Worm (Caenorhabditis elegans): ENCODE measurements around the gene C49C8.1.

C49C8.1 gene

DNA sequence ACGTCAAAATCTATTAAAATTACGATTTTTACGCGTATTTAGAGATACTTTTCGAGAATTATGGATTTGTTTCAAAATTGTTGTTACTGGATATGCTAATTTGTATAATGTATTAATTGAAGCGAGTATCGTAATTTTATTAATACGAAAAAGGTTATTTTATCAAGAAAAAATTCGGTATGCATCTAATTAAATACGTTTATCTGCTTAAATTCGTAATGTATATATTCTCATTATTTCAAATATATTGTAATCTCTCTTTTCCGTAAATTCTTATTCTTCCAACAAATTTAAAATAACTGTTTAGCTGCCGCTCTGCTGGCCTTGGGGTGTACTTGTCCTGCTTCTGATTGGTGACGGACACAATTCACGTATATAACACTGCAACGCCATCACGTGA is 23.3 kb upstream of the C49C8.1 start, which contains the start of gene dgk-4:
dgk-4 (plus strand) TSS at position 301 of the 400 bp plus-strand sequence.
- TF ChIP-seq ceh-16 (tag; optimal IDR thresholded peaks at IDR 0.05): no peak
- TF ChIP-seq ceh-28 (tag; optimal IDR thresholded peaks at IDR 0.05): no peak
- TF ChIP-seq ama-1 (optimal IDR thresholded peaks at IDR 0.05): no peak
- TF ChIP-seq R02D3.7 (tag; optimal IDR thresholded peaks at IDR 0.05): no peak
- TF ChIP-seq jun-1 (tag; optimal IDR thresholded peaks at IDR 0.05): no peak
- TF ChIP-seq nfya-1 (tag; optimal IDR thresholded peaks at IDR 0.05; ENCODE audit: insufficient read depth): no peak
- no peak for TF ChIP-seq ceh-82 (tag; optimal IDR thresholded peaks at IDR 0.05)
- TF ChIP-seq egl-27 (tag; optimal IDR thresholded peaks at IDR 0.05): no peak
- TF ChIP-seq ZK546.5 (tag; optimal IDR thresholded peaks at IDR 0.05): no peak
- TF ChIP-seq mml-1 (tag; optimal IDR thresholded peaks at IDR 0.05): no peak
- no peak for TF ChIP-seq egl-5 (tag; optimal IDR thresholded peaks at IDR 0.05)
- no peak for TF ChIP-seq elt-2 (tag; optimal IDR thresholded peaks at IDR 0.05)
- TF ChIP-seq eor-1 (tag; optimal IDR thresholded peaks at IDR 0.05): no peak
- no peak for TF ChIP-seq ztf-11 (tag; optimal IDR thresholded peaks at IDR 0.05)
- no peak for TF ChIP-seq pqm-1 (tag; optimal IDR thresholded peaks at IDR 0.05)
- TF ChIP-seq nhr-12 (tag; optimal IDR thresholded peaks at IDR 0.05): no peak
- TF ChIP-seq tbx-2 (tag; optimal IDR thresholded peaks at IDR 0.05): no peak
- TF ChIP-seq unc-62 (GFP tag; optimal IDR thresholded peaks at IDR 0.05): no peak
- no peak for TF ChIP-seq zag-1 (tag; optimal IDR thresholded peaks at IDR 0.05)
- no peak for TF ChIP-seq daf-12 (tag; optimal IDR thresholded peaks at IDR 0.05)

DNA sequence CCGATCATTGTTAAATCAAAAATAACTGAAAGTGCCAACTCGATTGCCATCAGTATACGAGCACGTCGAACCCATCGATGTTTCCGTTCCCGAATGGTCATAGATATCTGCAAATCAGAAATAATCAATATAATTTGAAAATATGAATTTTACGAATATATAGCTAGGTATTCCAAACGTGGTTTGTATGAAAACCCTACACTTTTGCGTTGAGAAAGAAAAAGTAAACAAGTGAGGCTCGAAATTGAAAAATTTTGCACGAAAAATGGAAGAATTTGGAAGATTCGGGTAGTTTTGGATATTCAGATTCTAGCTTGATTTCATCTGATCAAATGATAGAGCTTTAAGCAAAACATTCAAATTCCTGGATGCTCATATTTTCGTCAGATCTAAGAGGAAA is 15.6 kb upstream of the C49C8.1 start, which contains the start of gene F42A9.9:
F42A9.9 (minus strand) TSS at position 101 of the 400 bp plus-strand sequence.
- TF ChIP-seq elt-1 (tag; optimal IDR thresholded peaks at IDR 0.05): no peak
- no peak for TF ChIP-seq skn-1 (tag; optimal IDR thresholded peaks at IDR 0.05)
- TF ChIP-seq nhr-76 (tag; optimal IDR thresholded peaks at IDR 0.05): no peak
- no peak for TF ChIP-seq ceh-9 (tag; optimal IDR thresholded peaks at IDR 0.05)
- no peak for TF ChIP-seq nhr-12 (tag; optimal IDR thresholded peaks at IDR 0.05)
- TF ChIP-seq fos-1 (tag; optimal IDR thresholded peaks at IDR 0.05): no peak
- no peak for TF ChIP-seq lin-39 (tag; optimal IDR thresholded peaks at IDR 0.05)
- no peak for TF ChIP-seq ztf-4 (tag; optimal IDR thresholded peaks at IDR 0.05)
- no peak for TF ChIP-seq zag-1 (tag; optimal IDR thresholded peaks at IDR 0.05)
- TF ChIP-seq mdl-1 (tag; optimal IDR thresholded peaks at IDR 0.05): no peak
- no peak for TF ChIP-seq nhr-28 (tag; optimal IDR thresholded peaks at IDR 0.05)
- TF ChIP-seq nhr-25 (tag; optimal IDR thresholded peaks at IDR 0.05): no peak
- no peak for TF ChIP-seq aly-2 (tag; optimal IDR thresholded peaks at IDR 0.05)
- no peak for TF ChIP-seq nhr-67 (tag; optimal IDR thresholded peaks at IDR 0.05)
- TF ChIP-seq fkh-2 (tag; optimal IDR thresholded peaks at IDR 0.05): no peak
- no peak for TF ChIP-seq lsy-12 (tag; optimal IDR thresholded peaks at IDR 0.05)
- TF ChIP-seq unc-62 (GFP tag; optimal IDR thresholded peaks at IDR 0.05): no peak
- no peak for TF ChIP-seq nfya-1 (tag; optimal IDR thresholded peaks at IDR 0.05; ENCODE audit: insufficient read depth)
- TF ChIP-seq ztf-11 (tag; optimal IDR thresholded peaks at IDR 0.05): no peak
- no peak for TF ChIP-seq elt-2 (tag; optimal IDR thresholded peaks at IDR 0.05)

DNA sequence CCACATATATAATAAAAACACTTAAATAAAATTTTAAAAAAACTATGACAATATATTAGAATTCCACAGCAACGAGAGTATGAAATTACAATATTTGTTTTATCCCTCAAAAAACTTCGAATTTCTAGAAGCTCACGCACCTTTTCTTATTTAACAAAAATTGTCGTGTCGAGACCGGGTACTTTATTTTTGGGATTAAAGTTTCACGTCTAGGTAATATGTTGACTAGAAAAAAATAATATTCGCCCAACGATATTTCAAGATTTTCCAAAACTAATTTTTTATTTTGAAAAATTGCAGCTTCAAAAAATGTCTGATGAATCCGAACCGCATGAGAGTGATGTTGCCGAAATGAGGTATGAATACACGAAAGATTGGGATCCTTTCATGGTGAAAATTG is 9.9 kb upstream of the C49C8.1 start, which contains the start of gene C49C8.3:
C49C8.3 (plus strand) TSS at position 301 of the 400 bp plus-strand sequence.
- TF ChIP-seq snpc-4 (tag; optimal IDR thresholded peaks at IDR 0.05) (no peak), skn-1 (tag; optimal IDR thresholded peaks at IDR 0.05) (no peak), pqm-1 (tag; optimal IDR thresholded peaks at IDR 0.05) (no peak), R02D3.7 (tag; optimal IDR thresholded peaks at IDR 0.05) (no peak), lsy-12 (tag; optimal IDR thresholded peaks at IDR 0.05) (no peak), ceh-9 (tag; optimal IDR thresholded peaks at IDR 0.05) (no peak), nhr-12 (tag; optimal IDR thresholded peaks at IDR 0.05) (no peak), jun-1 (tag; optimal IDR thresholded peaks at IDR 0.05) (no peak), fkh-2 (tag; optimal IDR thresholded peaks at IDR 0.05) (no peak), lin-39 (tag; optimal IDR thresholded peaks at IDR 0.05) (no peak), mdl-1 (tag; optimal IDR thresholded peaks at IDR 0.05) (no peak), fkh-10 (GFP tag; optimal IDR thresholded peaks at IDR 0.05) (no peak), nhr-237 (tag; optimal IDR thresholded peaks at IDR 0.05) (no peak), aly-2 (tag; optimal IDR thresholded peaks at IDR 0.05) (no peak), ztf-11 (tag; optimal IDR thresholded peaks at IDR 0.05) (no peak)

DNA sequence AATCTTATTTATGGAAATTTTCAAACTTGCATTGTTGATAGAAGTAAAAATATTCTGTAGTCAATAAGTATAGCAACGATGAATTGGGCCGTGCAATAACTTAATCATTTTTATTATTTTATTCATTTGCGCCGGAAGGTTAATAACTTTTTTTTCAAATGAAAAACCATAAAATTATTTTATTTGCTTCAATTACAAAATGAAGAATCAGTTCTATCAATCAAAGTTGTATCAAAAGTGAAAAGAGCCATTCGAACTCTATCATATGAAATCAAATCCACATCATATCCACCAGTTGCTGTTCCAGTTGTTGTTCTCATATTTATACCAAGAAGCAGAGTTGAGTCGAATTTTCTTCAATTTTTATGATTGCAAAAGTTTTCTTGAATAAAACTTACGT is 5.9 kb upstream of the C49C8.1 start, which contains the start of gene cyp-33E1:
cyp-33E1 (minus strand) TSS at position 101 of the 400 bp plus-strand sequence.
- TF ChIP-seq egl-5 (tag; optimal IDR thresholded peaks at IDR 0.05): no peak
- TF ChIP-seq fkh-10 (GFP tag; optimal IDR thresholded peaks at IDR 0.05): no peak
- no peak for TF ChIP-seq mdl-1 (tag; optimal IDR thresholded peaks at IDR 0.05)
- no peak for TF ChIP-seq pha-4 (tag; optimal IDR thresholded peaks at IDR 0.05)
- TF ChIP-seq mml-1 (tag; optimal IDR thresholded peaks at IDR 0.05): no peak
- TF ChIP-seq aly-2 (tag; optimal IDR thresholded peaks at IDR 0.05): no peak
- no peak for TF ChIP-seq jun-1 (tag; optimal IDR thresholded peaks at IDR 0.05)
- no peak for TF ChIP-seq snpc-4 (tag; optimal IDR thresholded peaks at IDR 0.05)
- TF ChIP-seq ZK546.5 (tag; optimal IDR thresholded peaks at IDR 0.05): no peak
- no peak for TF ChIP-seq egl-27 (tag; optimal IDR thresholded peaks at IDR 0.05)
- TF ChIP-seq lsy-12 (tag; optimal IDR thresholded peaks at IDR 0.05): no peak
- TF ChIP-seq pqm-1 (tag; optimal IDR thresholded peaks at IDR 0.05): no peak

Measured in whole organism, L3 larva.